Fruit fly (Drosophila melanogaster) whole organism, prepupa: ENCODE results near the gene Npc2g.

Source experiments
- CG15336 ChIP-seq: fragments of 200-800 bp; sonication (Bioruptor generic); IDR thresholded peaks from 2 replicates; pipeline ENCODE4 v1.3.6; 2022; ENCODE audit warnings: missing biosample characterization, missing genetic modification characterization
- CG1621 ChIP-seq: fragments of 200-800 bp; sonication (Bioruptor generic); optimal IDR thresholded peaks from 3 replicates; lab custom pipeline; 2018; ENCODE audit warnings: missing biosample characterization, mild to moderate bottlenecking, missing genetic modification characterization
- CG16779 ChIP-seq: fragments of 200-800 bp; sonication (Bioruptor generic); optimal IDR thresholded peaks from 3 replicates; lab custom pipeline; 2017; ENCODE audit warnings: missing biosample characterization, mild to moderate bottlenecking, missing genetic modification characterization
- CG34406 ChIP-seq: fragments of 200-800 bp; sonication (Bioruptor generic); optimal IDR thresholded peaks from 3 replicates; lab custom pipeline; 2016; ENCODE audit warnings: missing biosample characterization, missing genetic modification characterization
- CG6854 ChIP-seq: fragments of 200-800 bp; sonication (Bioruptor generic); optimal IDR thresholded peaks from 2 replicates; lab custom pipeline; 2017; ENCODE audit warnings: missing biosample characterization, mild to moderate bottlenecking, missing genetic modification characterization
- CG8632 ChIP-seq: fragments of 200-800 bp; sonication (Bioruptor generic); optimal IDR thresholded peaks from 3 replicates; lab custom pipeline; 2016; ENCODE audit warnings: missing biosample characterization, missing genetic modification characterization
- CG9139 ChIP-seq: fragments of 200-800 bp; sonication (Bioruptor generic); optimal IDR thresholded peaks from 3 replicates; lab custom pipeline; 2017; ENCODE audit warnings: missing biosample characterization, mild to moderate bottlenecking, missing genetic modification characterization
- Eip93F ChIP-seq: fragments of 200-800 bp; sonication (Bioruptor generic); optimal IDR thresholded peaks from 2 replicates; lab custom pipeline; 2016; ENCODE audit warnings: missing biosample characterization, mild to moderate bottlenecking, missing genetic modification characterization
- Ets21C ChIP-seq: fragments of 200-800 bp; sonication (Bioruptor generic); optimal IDR thresholded peaks from 3 replicates; lab custom pipeline; 2016; ENCODE audit warnings: missing biosample characterization, missing genetic modification characterization
- Gug ChIP-seq: fragments of 200-800 bp; sonication (Bioruptor generic); IDR thresholded peaks from 2 replicates; pipeline ENCODE4 v1.3.6; 2022; ENCODE audit warnings: missing biosample characterization, missing genetic modification characterization
- Hr39 ChIP-seq: fragments of 200-800 bp; sonication (Bioruptor generic); optimal IDR thresholded peaks from 2 replicates; lab custom pipeline; 2016; ENCODE audit warnings: missing biosample characterization, missing genetic modification characterization
- esn ChIP-seq: fragments of 200-800 bp; sonication (Bioruptor generic); optimal IDR thresholded peaks from 2 replicates; lab custom pipeline; 2016; ENCODE audit warnings: missing biosample characterization, mild to moderate bottlenecking, missing genetic modification characterization, moderate library complexity
- net ChIP-seq: fragments of 200-800 bp; sonication (Bioruptor generic); optimal IDR thresholded peaks from 3 replicates; lab custom pipeline; 2016; ENCODE audit warnings: missing biosample characterization, missing genetic modification characterization

- TF ChIP-seq CG16779 (tag; lab: Kevin White, UChicago) (no peak), CG34406 (GFP tag; lab: Kevin White, UChicago) (no peak), CG8632 (GFP tag; lab: Kevin White, UChicago) (no peak), esn (no peak), CG15336 (no peak), Ets21C (GFP tag; lab: Kevin White, UChicago) (no peak), CG1621 (tag; lab: Kevin White, UChicago) (no peak), Eip93F (GFP tag; lab: Kevin White, UChicago) (no peak), Gug (no peak), CG9139 (GFP tag; lab: Kevin White, UChicago) (no peak), Hr39 (GFP tag; lab: Kevin White, UChicago) (no peak), CG6854 (GFP tag; lab: Kevin White, UChicago) (no peak), net (no peak)
Observed at dm6 chr3R:30746190-30746589, 1.1 kb upstream of the Npc2g start, which contains the start of gene Npc2h.
